Worm (Caenorhabditis elegans): ENCODE data around the gene C10A4.7.

DNA sequence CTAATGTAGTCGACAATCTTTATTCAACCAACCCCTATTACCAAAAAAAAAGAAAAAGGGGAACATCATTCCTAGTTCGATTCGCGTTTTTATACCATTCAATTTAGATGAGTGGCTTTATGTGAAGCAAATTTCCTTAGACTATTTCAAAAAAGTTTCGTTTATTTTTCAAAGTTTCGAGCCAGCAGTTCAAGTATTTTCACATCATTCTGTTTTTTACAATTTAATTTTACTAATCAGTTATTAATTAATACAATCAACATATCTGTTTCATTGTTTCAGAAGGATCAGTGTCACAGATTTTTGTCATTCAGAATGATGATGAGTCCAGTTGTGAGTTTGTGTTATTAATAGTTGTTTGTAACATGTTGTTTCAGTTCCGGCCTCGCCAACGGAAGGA, 5.4 kb downstream of the C10A4.7 start, which contains the start of gene C10A4.2:
- TF ChIP-seq fkh-10 (GFP tag; optimal IDR thresholded peaks at IDR 0.05) (no peak), sdc-2 (tag; optimal IDR thresholded peaks at IDR 0.05) (no peak), pax-1 (tag; optimal IDR thresholded peaks at IDR 0.05) (no peak), pqm-1 (tag; optimal IDR thresholded peaks at IDR 0.05) (no peak), npax-4 (tag; optimal IDR thresholded peaks at IDR 0.05) (no peak), ceh-9 (tag; optimal IDR thresholded peaks at IDR 0.05) (no peak), nhr-11 (tag; optimal IDR thresholded peaks at IDR 0.05) (no peak), unc-3 (GFP tag; conservative IDR thresholded peaks at IDR 0.05) (no peak), unc-3 (tag; optimal IDR thresholded peaks at IDR 0.05) (no peak), sox-4 (tag; optimal IDR thresholded peaks at IDR 0.05) (no peak)
